Worm (Caenorhabditis elegans): ENCODE results near the gene zip-10.

zip-10 gene

DNA sequence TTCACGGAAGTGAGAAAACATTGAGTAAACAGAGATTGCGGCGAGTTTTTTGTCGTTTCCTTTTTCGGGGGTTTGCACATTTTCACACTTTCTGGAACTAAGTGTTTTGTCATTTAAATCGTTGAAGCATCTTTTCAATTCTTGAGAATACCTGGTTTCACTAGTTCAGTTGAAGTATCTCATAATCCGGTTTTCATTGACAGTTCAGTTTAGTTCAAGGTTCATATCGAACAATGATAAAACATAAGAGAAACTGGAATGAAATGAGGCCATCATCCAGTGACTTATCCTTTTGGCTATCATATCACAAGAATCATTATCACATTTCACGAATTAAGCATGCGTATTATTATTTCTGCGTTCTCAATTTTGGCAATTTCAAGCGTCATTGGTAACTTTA is 16.6 kb upstream of the zip-10 start, which contains the start of gene F46F3.3:
Gene F46F3.3 (plus strand): TSS at position 301 of the 400 bp plus-strand sequence.
- TF ChIP-seq nhr-25 (tag; optimal IDR thresholded peaks at IDR 0.05): no peak
- TF ChIP-seq nfya-1 (tag; optimal IDR thresholded peaks at IDR 0.05; ENCODE audit: insufficient read depth): no peak
- no peak for TF ChIP-seq R02D3.7 (tag; optimal IDR thresholded peaks at IDR 0.05)
- no peak for TF ChIP-seq mdl-1 (tag; optimal IDR thresholded peaks at IDR 0.05)
- no peak for TF ChIP-seq fkh-2 (tag; optimal IDR thresholded peaks at IDR 0.05)
- no peak for TF ChIP-seq fkh-10 (GFP tag; optimal IDR thresholded peaks at IDR 0.05)
- no peak for TF ChIP-seq eor-1 (tag; optimal IDR thresholded peaks at IDR 0.05)
- TF ChIP-seq lin-39 (tag; optimal IDR thresholded peaks at IDR 0.05): no peak
- TF ChIP-seq snpc-4 (tag; optimal IDR thresholded peaks at IDR 0.05): no peak
- TF ChIP-seq pqm-1 (tag; optimal IDR thresholded peaks at IDR 0.05): no peak
- TF ChIP-seq ztf-4 (tag; optimal IDR thresholded peaks at IDR 0.05): no peak
- no peak for TF ChIP-seq hmg-11 (tag; optimal IDR thresholded peaks at IDR 0.05)

- peak; percentile 76 for TF ChIP-seq nfya-1 (tag; optimal IDR thresholded peaks at IDR 0.05; ENCODE audit: insufficient read depth)
- TF ChIP-seq aly-2 (tag; optimal IDR thresholded peaks at IDR 0.05): no peak
- TF ChIP-seq eor-1 (tag; optimal IDR thresholded peaks at IDR 0.05): no peak
- TF ChIP-seq zag-1 (tag; optimal IDR thresholded peaks at IDR 0.05): no peak
- TF ChIP-seq fkh-10 (GFP tag; optimal IDR thresholded peaks at IDR 0.05): peak; percentile 19
- TF ChIP-seq ztf-11 (tag; optimal IDR thresholded peaks at IDR 0.05): no peak
- no peak for TF ChIP-seq mml-1 (tag; optimal IDR thresholded peaks at IDR 0.05)
These were observed 14.4 kb upstream of the zip-10 start, which contains the start of gene ceh-27 for ce11 chrV:11664875-11665384. Gene ceh-27, minus strand, starts transcription at chrV:11665102.

DNA sequence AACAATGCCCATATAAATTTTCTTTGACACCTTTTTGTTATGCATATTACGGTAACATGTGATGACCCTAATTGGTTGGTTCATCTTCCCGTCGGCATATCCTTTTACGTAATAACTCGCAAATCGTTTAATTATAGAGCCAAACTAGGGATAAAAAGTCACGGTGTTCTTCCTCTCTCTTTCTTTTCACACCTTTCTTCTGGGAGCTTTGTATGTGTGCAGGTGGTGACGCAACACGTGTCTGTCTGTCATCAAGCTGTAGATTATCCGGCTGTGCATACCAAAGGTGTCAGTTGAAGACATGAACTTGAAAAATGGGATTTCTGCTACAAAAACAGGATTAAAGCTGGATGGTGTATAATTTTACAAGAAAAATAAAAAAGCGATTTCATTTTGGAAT is 10.0 kb upstream of the zip-10 start:
- no peak for TF ChIP-seq nhr-28 (tag; optimal IDR thresholded peaks at IDR 0.05)
- no peak for TF ChIP-seq snpc-4 (tag; optimal IDR thresholded peaks at IDR 0.05)
- TF ChIP-seq nhr-23 (tag; optimal IDR thresholded peaks at IDR 0.05): no peak
- TF ChIP-seq nhr-43 (tag; optimal IDR thresholded peaks at IDR 0.05; ENCODE audit: poor library complexity, severe bottlenecking): no peak
- TF ChIP-seq ztf-11 (tag; optimal IDR thresholded peaks at IDR 0.05): no peak
- no peak for TF ChIP-seq ceh-9 (tag; optimal IDR thresholded peaks at IDR 0.05)
- no peak for TF ChIP-seq daf-12 (tag; optimal IDR thresholded peaks at IDR 0.05)
- no peak for TF ChIP-seq lin-15B (tag; optimal IDR thresholded peaks at IDR 0.05)

DNA sequence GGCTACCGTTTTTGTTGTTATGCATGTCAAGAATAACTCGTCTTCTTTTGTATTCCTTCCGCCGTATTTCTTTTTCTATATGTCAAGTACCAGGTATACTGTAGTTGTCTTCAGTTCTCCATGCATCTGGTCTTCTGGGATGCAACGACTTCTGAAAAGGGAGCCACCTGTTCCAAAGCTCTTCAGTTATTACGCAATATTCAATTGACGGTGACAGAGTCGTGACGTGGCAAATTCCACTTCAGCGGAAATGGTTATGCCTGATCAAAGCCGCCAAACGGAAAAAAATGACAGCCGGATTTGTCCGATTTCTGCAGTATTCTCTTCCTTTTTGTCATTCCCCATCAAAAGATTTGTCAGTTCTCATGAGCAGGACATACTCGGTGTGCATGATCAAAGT is 5.9 kb upstream of the zip-10 start:
- no peak for TF ChIP-seq nfya-1 (tag; optimal IDR thresholded peaks at IDR 0.05; ENCODE audit: insufficient read depth)
- no peak for TF ChIP-seq pha-4 (tag; optimal IDR thresholded peaks at IDR 0.05)
- no peak for TF ChIP-seq zag-1 (tag; optimal IDR thresholded peaks at IDR 0.05)
- no peak for TF ChIP-seq elt-3 (tag; optimal IDR thresholded peaks at IDR 0.05)
- TF ChIP-seq ama-1 (optimal IDR thresholded peaks at IDR 0.05): no peak
- no peak for TF ChIP-seq ZK546.5 (tag; optimal IDR thresholded peaks at IDR 0.05)
- no peak for TF ChIP-seq lsy-12 (tag; optimal IDR thresholded peaks at IDR 0.05)
- no peak for TF ChIP-seq nhr-237 (tag; optimal IDR thresholded peaks at IDR 0.05)
- TF ChIP-seq unc-39 (tag; optimal IDR thresholded peaks at IDR 0.05): no peak
- no peak for TF ChIP-seq hmg-11 (tag; optimal IDR thresholded peaks at IDR 0.05)
- TF ChIP-seq eor-1 (tag; optimal IDR thresholded peaks at IDR 0.05): no peak
- TF ChIP-seq ztf-11 (tag; optimal IDR thresholded peaks at IDR 0.05): no peak
- no peak for TF ChIP-seq ztf-4 (tag; optimal IDR thresholded peaks at IDR 0.05)
- TF ChIP-seq fkh-2 (tag; optimal IDR thresholded peaks at IDR 0.05): no peak
- TF ChIP-seq nhr-77 (tag; optimal IDR thresholded peaks at IDR 0.05): no peak

DNA sequence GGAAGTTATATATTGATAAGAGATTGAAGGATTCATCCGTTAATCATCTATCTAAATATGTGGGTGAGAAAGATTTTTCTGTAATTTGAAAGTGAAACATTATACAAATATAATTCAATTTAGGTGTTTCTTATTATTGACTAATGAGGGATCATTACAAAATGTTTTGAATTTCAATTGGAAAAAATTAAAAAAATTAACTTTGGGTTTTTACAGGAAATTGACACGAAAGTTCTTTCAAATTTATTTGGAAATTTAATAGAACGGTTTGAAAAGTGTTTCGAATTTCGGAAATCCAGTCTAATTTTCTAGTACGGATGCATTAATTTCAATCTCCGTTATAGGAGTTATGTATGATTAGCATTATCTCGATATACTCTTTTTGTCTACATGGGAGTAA is 2.5 kb upstream of the zip-10 start:
- TF ChIP-seq ZK546.5 (tag; optimal IDR thresholded peaks at IDR 0.05) (no peak), hmg-11 (tag; optimal IDR thresholded peaks at IDR 0.05) (no peak), egl-27 (tag; optimal IDR thresholded peaks at IDR 0.05) (no peak), nhr-25 (tag; optimal IDR thresholded peaks at IDR 0.05) (no peak), egl-5 (tag; optimal IDR thresholded peaks at IDR 0.05) (no peak), fkh-10 (GFP tag; optimal IDR thresholded peaks at IDR 0.05) (no peak), aly-2 (tag; optimal IDR thresholded peaks at IDR 0.05) (no peak), lin-15B (tag; optimal IDR thresholded peaks at IDR 0.05) (no peak), jun-1 (tag; optimal IDR thresholded peaks at IDR 0.05) (no peak), mdl-1 (tag; optimal IDR thresholded peaks at IDR 0.05) (no peak), nhr-11 (tag; optimal IDR thresholded peaks at IDR 0.05) (no peak), elt-1 (tag; optimal IDR thresholded peaks at IDR 0.05) (no peak), snpc-4 (tag; optimal IDR thresholded peaks at IDR 0.05) (no peak), R02D3.7 (tag; optimal IDR thresholded peaks at IDR 0.05) (no peak), eor-1 (tag; optimal IDR thresholded peaks at IDR 0.05) (no peak), nhr-76 (tag; optimal IDR thresholded peaks at IDR 0.05) (no peak), nhr-67 (tag; optimal IDR thresholded peaks at IDR 0.05) (no peak)
